5 fruit fly cellular contexts compared by ENCODE assay signal in the genomic region with DNA sequence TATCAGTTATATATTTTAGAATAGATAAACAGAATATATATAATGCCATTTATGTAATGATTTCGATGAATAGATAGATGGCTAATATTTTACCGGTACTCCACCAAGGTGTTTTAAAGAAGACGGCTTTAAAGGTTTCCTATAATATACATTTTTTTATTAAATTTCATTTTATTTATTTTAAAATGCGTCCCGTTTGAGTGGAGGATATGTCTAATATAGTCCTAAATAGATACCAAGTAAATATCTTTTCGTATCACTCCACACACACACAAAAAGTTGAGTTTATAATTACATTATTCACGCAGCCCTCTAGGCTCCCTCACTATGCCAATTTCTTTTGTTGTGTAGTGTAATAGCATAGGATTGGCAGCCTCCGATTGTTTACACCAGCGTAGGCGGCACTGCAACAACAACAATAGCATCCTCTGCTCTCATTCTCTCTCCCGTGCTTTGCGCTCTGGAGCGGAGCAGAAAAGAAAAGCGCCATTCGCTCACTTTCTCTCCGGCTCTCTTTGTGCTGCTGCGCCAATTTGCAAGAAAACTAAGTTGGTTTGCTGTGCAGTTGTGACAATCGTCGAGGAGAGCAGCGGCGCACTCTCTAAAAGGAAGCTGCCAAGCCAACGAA.
A peak's percentile ranks its signal among the peaks of the same experiment; 100 is the strongest.
TF ChIP-seq lines count a peak whose summit lies in the region.

Gene CG12768 (plus strand): TSS at position 578 of the 628 bp plus-strand sequence.

- TF ChIP-seq CTCF in whole organism, embryonic (GFP tag; optimal IDR thresholded peaks at IDR 0.05; lab: Kevin White, UChicago) = no peak

TF ChIP-seq in whole organism, 6 proteins besides CTCF, POLR2A, EP300 and RAD21:
- TF ChIP-seq Dll (optimal IDR thresholded peaks at IDR 0.05; lab: Kevin White, UChicago) (peak; percentile 83), usp (GFP tag; optimal IDR thresholded peaks at IDR 0.05; lab: Kevin White, UChicago) (no peak)

TF ChIP-seq in whole organism, embryonic, 481 proteins besides CTCF, POLR2A, EP300 and RAD21 (continues in another document):
- TF ChIP-seq Dek (tag; optimal IDR thresholded peaks at IDR 0.05; lab: Kevin White, UChicago) = no peak
- TF ChIP-seq CG2199 (GFP tag; IDR thresholded peaks at IDR 0.05; lab: Robert Waterston, UW) = no peak
- TF ChIP-seq btn (GFP tag; optimal IDR thresholded peaks at IDR 0.05; lab: Kevin White, UChicago) = no peak
- no peak for TF ChIP-seq Ssrp (tag; optimal IDR thresholded peaks at IDR 0.05; lab: Kevin White, UChicago)
- no peak for TF ChIP-seq CG11560 (tag; IDR thresholded peaks at IDR 0.05; lab: Robert Waterston, UW)
- TF ChIP-seq Nf-YC (tag; optimal IDR thresholded peaks at IDR 0.05; lab: Kevin White, UChicago) = no peak
- TF ChIP-seq ato (GFP tag; IDR thresholded peaks at IDR 0.05; lab: Robert Waterston, UW; ENCODE audit: partially characterized antibody) = no peak
- no peak for TF ChIP-seq CG3847 (GFP tag; IDR thresholded peaks at IDR 0.05; lab: Robert Waterston, UW)
- TF ChIP-seq trh (GFP tag; optimal IDR thresholded peaks at IDR 0.05; lab: Kevin White, UChicago) = no peak
- peak; percentile 8 for TF ChIP-seq Nf-YB (GFP tag; optimal IDR thresholded peaks at IDR 0.05; lab: Kevin White, UChicago)
- TF ChIP-seq ATbp (GFP tag; optimal IDR thresholded peaks at IDR 0.05; lab: Kevin White, UChicago) = peak; percentile 35
- 0 out of 3 replicates have a peak, but pooled peaks have one; percentile 31 for TF ChIP-seq row (GFP tag; IDR thresholded peaks at IDR 0.05; lab: Robert Waterston, UW)
- TF ChIP-seq CG42726 (GFP tag; IDR thresholded peaks at IDR 0.05; lab: Robert Waterston, UW; ENCODE audit: partially characterized antibody) = no peak
- peak; percentile 36 for TF ChIP-seq Asciz (GFP tag; optimal IDR thresholded peaks at IDR 0.05; lab: Kevin White, UChicago)
- TF ChIP-seq kni (GFP tag; optimal IDR thresholded peaks at IDR 0.05; lab: Kevin White, UChicago) = no peak
- TF ChIP-seq CG5953 (GFP tag; IDR thresholded peaks at IDR 0.05; lab: Robert Waterston, UW) = 0 out of 2 replicates have a peak, but pooled peaks have one; percentile 5
- no peak for TF ChIP-seq Doc3 (GFP tag; IDR thresholded peaks at IDR 0.05; lab: Robert Waterston, UW; ENCODE audit: partially characterized antibody)
- TF ChIP-seq Sry-δ (GFP tag; optimal IDR thresholded peaks at IDR 0.05; lab: Kevin White, UChicago) = no peak
- no peak for TF ChIP-seq CG16863 (GFP tag; optimal IDR thresholded peaks at IDR 0.05; lab: Kevin White, UChicago)
- no peak for TF ChIP-seq pum (GFP tag; optimal IDR thresholded peaks at IDR 0.05; lab: Kevin White, UChicago)

TF ChIP-seq in whole organism, prepupa, 60 proteins besides CTCF, POLR2A, EP300 and RAD21 (continues in another document):
- peak; percentile 49 for TF ChIP-seq CG10669 (GFP tag; optimal IDR thresholded peaks at IDR 0.05; lab: Kevin White, UChicago)
- peak; percentile 31 for TF ChIP-seq fd59A (GFP tag; optimal IDR thresholded peaks at IDR 0.05; lab: Kevin White, UChicago)
- no peak for TF ChIP-seq CG6163 (GFP tag; IDR thresholded peaks at IDR 0.05; lab: Robert Waterston, UW)
- no peak for TF ChIP-seq vri (GFP tag; optimal IDR thresholded peaks at IDR 0.05; lab: Kevin White, UChicago)
- peak; percentile 58 for TF ChIP-seq CG6808 (GFP tag; optimal IDR thresholded peaks at IDR 0.05; lab: Kevin White, UChicago)
- TF ChIP-seq net (GFP tag; optimal IDR thresholded peaks at IDR 0.05; lab: Kevin White, UChicago) = no peak
- TF ChIP-seq Blimp-1 (GFP tag; optimal IDR thresholded peaks at IDR 0.05; lab: Kevin White, UChicago) = peak; percentile 18
- TF ChIP-seq acj6 (GFP tag; optimal IDR thresholded peaks at IDR 0.05; lab: Kevin White, UChicago) = peak; percentile 4
- TF ChIP-seq CG32006 (GFP tag; optimal IDR thresholded peaks at IDR 0.05; lab: Kevin White, UChicago) = peak; percentile 78
- TF ChIP-seq CG6792 (GFP tag; optimal IDR thresholded peaks at IDR 0.05; lab: Kevin White, UChicago) = no peak
- TF ChIP-seq dsx (GFP tag; optimal IDR thresholded peaks at IDR 0.05; lab: Kevin White, UChicago; ENCODE audit: poor library complexity, severe bottlenecking) = peak; percentile 45
- TF ChIP-seq OdsH (GFP tag; optimal IDR thresholded peaks at IDR 0.05; lab: Kevin White, UChicago) = peak; percentile 29
- TF ChIP-seq Gug (GFP tag; IDR thresholded peaks at IDR 0.05; lab: Robert Waterston, UW) = no peak
- peak; percentile 17 for TF ChIP-seq CG3919 (GFP tag; optimal IDR thresholded peaks at IDR 0.05; lab: Kevin White, UChicago)
- peak; percentile 13 for TF ChIP-seq lz (GFP tag; optimal IDR thresholded peaks at IDR 0.05; lab: Kevin White, UChicago)
- no peak for TF ChIP-seq Hr38 (GFP tag; optimal IDR thresholded peaks at IDR 0.05; lab: Kevin White, UChicago)
- no peak for TF ChIP-seq Hr4 (GFP tag; optimal IDR thresholded peaks at IDR 0.05; lab: Kevin White, UChicago)
- peak; percentile 41 for TF ChIP-seq esn (GFP tag; optimal IDR thresholded peaks at IDR 0.05; lab: Kevin White, UChicago)
- peak; percentile 61 for TF ChIP-seq CG10631 (GFP tag; optimal IDR thresholded peaks at IDR 0.05; lab: Kevin White, UChicago)
- TF ChIP-seq Ets96B (tag; optimal IDR thresholded peaks at IDR 0.05; lab: Kevin White, UChicago) = peak; percentile 57
- no peak for TF ChIP-seq CG9139 (GFP tag; optimal IDR thresholded peaks at IDR 0.05; lab: Kevin White, UChicago)

TF ChIP-seq in whole organism, pupa, 21 proteins besides CTCF, POLR2A, EP300 and RAD21:
- TF ChIP-seq Pif1A (GFP tag; optimal IDR thresholded peaks at IDR 0.05; lab: Kevin White, UChicago) (no peak), CG32121 (GFP tag; IDR thresholded peaks at IDR 0.05; lab: Robert Waterston, UW) (no peak), Snoo (tag; optimal IDR thresholded peaks at IDR 0.05; lab: Kevin White, UChicago) (peak; percentile 45), fd96Ca (GFP tag; IDR thresholded peaks at IDR 0.05; lab: Robert Waterston, UW) (no peak), CG34367 (tag; optimal IDR thresholded peaks at IDR 0.05; lab: Kevin White, UChicago) (peak; percentile 24), EcR (GFP tag; optimal IDR thresholded peaks at IDR 0.05; lab: Kevin White, UChicago) (no peak), D1 (tag; optimal IDR thresholded peaks at IDR 0.05; lab: Kevin White, UChicago) (no peak), CG13204 (GFP tag; optimal IDR thresholded peaks at IDR 0.05; lab: Kevin White, UChicago) (no peak), CG4496 (GFP tag; IDR thresholded peaks at IDR 0.05; lab: Robert Waterston, UW) (peak; percentile 66), rn (GFP tag; IDR thresholded peaks at IDR 0.05; lab: Robert Waterston, UW) (no peak), Pif1B (GFP tag; optimal IDR thresholded peaks at IDR 0.05; lab: Kevin White, UChicago) (no peak), CG10348 (GFP tag; IDR thresholded peaks at IDR 0.05; lab: Robert Waterston, UW) (no peak), CG8159 (tag; optimal IDR thresholded peaks at IDR 0.05; lab: Kevin White, UChicago) (peak; percentile 79), CG17806 (tag; optimal IDR thresholded peaks at IDR 0.05; lab: Kevin White, UChicago) (peak; percentile 40), Ets98B (GFP tag; IDR thresholded peaks at IDR 0.05; lab: Robert Waterston, UW) (no peak), CG14655 (GFP tag; optimal IDR thresholded peaks at IDR 0.05; lab: Kevin White, UChicago) (peak; percentile 81), CG15710 (tag; optimal IDR thresholded peaks at IDR 0.05; lab: Kevin White, UChicago) (peak; percentile 69), CG8301 (tag; optimal IDR thresholded peaks at IDR 0.05; lab: Kevin White, UChicago) (peak; percentile 42), CG12605 (GFP tag; IDR thresholded peaks at IDR 0.05; lab: Robert Waterston, UW) (no peak), gl (tag; optimal IDR thresholded peaks at IDR 0.05; lab: Kevin White, UChicago) (no peak), CG9948 (tag; optimal IDR thresholded peaks at IDR 0.05; lab: Kevin White, UChicago) (peak; percentile 64)

TF ChIP-seq in whole organism, wandering third instar larva, 38 proteins besides CTCF, POLR2A, EP300 and RAD21 (continues in another document):
- TF ChIP-seq ey (GFP tag; optimal IDR thresholded peaks at IDR 0.05; lab: Kevin White, UChicago) (no peak), foxo (GFP tag; optimal IDR thresholded peaks at IDR 0.05; lab: Kevin White, UChicago) (no peak), HLH106 (tag; optimal IDR thresholded peaks at IDR 0.05; lab: Kevin White, UChicago) (peak; percentile 52), dsf (GFP tag; optimal IDR thresholded peaks at IDR 0.05; lab: Kevin White, UChicago; ENCODE audit: borderline replicate concordance) (no peak), CG32264 (GFP tag; optimal IDR thresholded peaks at IDR 0.05; lab: Kevin White, UChicago) (no peak), CrebA (GFP tag; optimal IDR thresholded peaks at IDR 0.05; lab: Kevin White, UChicago; ENCODE audit: borderline replicate concordance) (no peak), br (GFP tag; optimal IDR thresholded peaks at IDR 0.05; lab: Kevin White, UChicago) (no peak), Jra (GFP tag; optimal IDR thresholded peaks at IDR 0.05; lab: Kevin White, UChicago) (no peak), dmrt93B (GFP tag; optimal IDR thresholded peaks at IDR 0.05; lab: Kevin White, UChicago) (peak; percentile 45), Dfd (GFP tag; optimal IDR thresholded peaks at IDR 0.05; lab: Kevin White, UChicago) (no peak), Sp1 (GFP tag; optimal IDR thresholded peaks at IDR 0.05; lab: Kevin White, UChicago) (peak; percentile 54), Hr78 (GFP tag; optimal IDR thresholded peaks at IDR 0.05; lab: Kevin White, UChicago) (no peak), Mio (GFP tag; optimal IDR thresholded peaks at IDR 0.05; lab: Kevin White, UChicago) (no peak), pan (optimal IDR thresholded peaks at IDR 0.05; lab: Kevin White, UChicago) (no peak), usp (GFP tag; optimal IDR thresholded peaks at IDR 0.05; lab: Kevin White, UChicago) (no peak), Hnf4 (GFP tag; optimal IDR thresholded peaks at IDR 0.05; lab: Kevin White, UChicago) (no peak), rgr (GFP tag; optimal IDR thresholded peaks at IDR 0.05; lab: Kevin White, UChicago) (no peak), sv (GFP tag; optimal IDR thresholded peaks at IDR 0.05; lab: Kevin White, UChicago) (no peak), GATAd (GFP tag; optimal IDR thresholded peaks at IDR 0.05; lab: Kevin White, UChicago) (no peak), lola (GFP tag; optimal IDR thresholded peaks at IDR 0.05; lab: Kevin White, UChicago) (no peak), sage (GFP tag; optimal IDR thresholded peaks at IDR 0.05; lab: Kevin White, UChicago) (no peak), Abd-B (GFP tag; optimal IDR thresholded peaks at IDR 0.05; lab: Kevin White, UChicago) (no peak), woc (GFP tag; optimal IDR thresholded peaks at IDR 0.05; lab: Kevin White, UChicago) (no peak), Vsx2 (GFP tag; optimal IDR thresholded peaks at IDR 0.05; lab: Kevin White, UChicago; ENCODE audit: partially characterized antibody) (peak; percentile 47), Dif (GFP tag; optimal IDR thresholded peaks at IDR 0.05; lab: Kevin White, UChicago; ENCODE audit: partially characterized antibody) (peak; percentile 70), h (GFP tag; optimal IDR thresholded peaks at IDR 0.05; lab: Kevin White, UChicago) (no peak), tai (GFP tag; optimal IDR thresholded peaks at IDR 0.05; lab: Kevin White, UChicago) (no peak), N (GFP tag; optimal IDR thresholded peaks at IDR 0.05; lab: Kevin White, UChicago) (no peak)
